Worm (Caenorhabditis elegans) whole organism, L3 larva: Measurements from ENCODE around the gene krr-1.

Experiments used
- R02D3.7 ChIP-seq: fragments of 150-350 bp; optimal IDR thresholded peaks from 2 replicates; lab custom pipeline; 2014; ENCODE audit warnings: missing biosample characterization, missing genetic modification characterization
- jun-1 ChIP-seq: fragments of 150-350 bp; optimal IDR thresholded peaks from 2 replicates; lab custom pipeline; 2014; ENCODE audit warnings: missing biosample characterization, missing genetic modification reagents, missing genetic modification characterization
- nhr-12 ChIP-seq: fragments of 150-350 bp; optimal IDR thresholded peaks from 2 replicates; lab custom pipeline; 2014; ENCODE audit warnings: missing biosample characterization, missing genetic modification characterization
- nhr-23 ChIP-seq: fragments of 150-350 bp; optimal IDR thresholded peaks from 2 replicates; lab custom pipeline; 2014; ENCODE audit warnings: missing biosample characterization, missing genetic modification reagents, missing genetic modification characterization
- nhr-28 ChIP-seq: fragments of 150-350 bp; optimal IDR thresholded peaks from 2 replicates; lab custom pipeline; 2014; ENCODE audit warnings: missing biosample characterization, missing genetic modification characterization
- unc-39 ChIP-seq: sonication (generic microtip); optimal IDR thresholded peaks from 4 replicates; lab custom pipeline; 2017; ENCODE audit warnings: missing biosample characterization, missing genetic modification characterization
- ztf-11 ChIP-seq: fragments of 150-350 bp; optimal IDR thresholded peaks from 2 replicates; lab custom pipeline; 2014; ENCODE audit warnings: missing biosample characterization, missing genetic modification characterization

ce11 chrV:7282037-7282436 lies 51.0 kb downstream of the krr-1 start, which contains the start of gene C13A2.3:
- no peak for TF ChIP-seq nhr-23
- no peak for TF ChIP-seq R02D3.7 (tag; lab: Kevin White, UChicago)
- TF ChIP-seq nhr-12 (tag; lab: Kevin White, UChicago) = no peak
- TF ChIP-seq nhr-28 = no peak
- no peak for TF ChIP-seq unc-39 (tag; lab: Kevin White, UChicago)
- no peak for TF ChIP-seq ztf-11
- no peak for TF ChIP-seq jun-1 (tag; lab: Kevin White, UChicago)
